Worm (Caenorhabditis elegans): ENCODE data around the gene rgl-1.

Gene rgl-1

DNA sequence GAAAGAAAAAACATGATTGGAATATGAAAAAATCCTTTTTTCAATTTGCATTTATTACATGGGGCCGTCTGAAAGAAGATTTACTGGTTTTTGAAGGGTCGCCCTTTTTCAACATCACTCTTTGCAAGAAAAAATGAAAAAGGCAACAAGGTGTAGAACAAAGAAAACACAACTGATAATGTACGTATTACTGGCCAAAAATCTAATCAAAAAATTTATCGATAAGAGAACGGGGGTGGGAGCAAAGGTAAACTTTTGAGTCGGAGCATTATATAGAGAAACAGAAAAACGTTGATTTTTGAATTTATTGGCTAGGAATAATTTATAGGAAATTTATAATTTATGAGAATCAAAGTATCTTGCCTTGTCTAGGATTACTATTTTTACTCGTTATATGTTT, 38.3 kb downstream of the rgl-1 start:
- no peak for TF ChIP-seq Y22D7AL.16 (tag; optimal IDR thresholded peaks at IDR 0.05)
- no peak for TF ChIP-seq madf-2 (tag; optimal IDR thresholded peaks at IDR 0.05)
- TF ChIP-seq elt-2 (tag; optimal IDR thresholded peaks at IDR 0.05) = peak; percentile 26

DNA sequence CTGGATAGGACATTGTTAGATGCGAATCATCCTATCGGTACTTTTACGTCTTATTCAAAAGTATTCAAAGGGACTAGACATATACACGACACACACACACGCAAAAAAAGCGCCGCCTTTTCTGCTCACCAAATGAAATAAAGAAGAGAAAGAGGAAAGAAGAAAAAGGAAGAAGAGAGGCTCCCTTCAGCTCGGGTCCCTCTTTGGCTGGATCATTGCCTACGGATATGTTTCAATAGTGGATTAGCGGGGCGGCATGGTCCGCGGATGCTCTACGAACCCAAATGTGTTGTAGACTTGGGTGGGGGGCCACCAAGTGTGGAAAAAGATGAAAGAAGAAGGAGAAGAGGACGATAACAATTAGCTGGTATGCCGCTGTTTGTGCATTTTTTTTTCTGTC, 38.8 kb downstream of the rgl-1 start:
- TF ChIP-seq F13H6.1 (tag; optimal IDR thresholded peaks at IDR 0.05) = no peak
- TF ChIP-seq hlh-8 (tag; optimal IDR thresholded peaks at IDR 0.05) = no peak
- no peak for TF ChIP-seq mec-3 (tag; optimal IDR thresholded peaks at IDR 0.05; ENCODE audit: borderline replicate concordance)
- no peak for TF ChIP-seq K09A11.1 (tag; optimal IDR thresholded peaks at IDR 0.05; ENCODE audit: insufficient read depth)
- TF ChIP-seq unc-42 (tag; optimal IDR thresholded peaks at IDR 0.05) = peak; percentile 91
- no peak for TF ChIP-seq tbx-7 (tag; optimal IDR thresholded peaks at IDR 0.05)
- no peak for TF ChIP-seq nhr-11 (tag; optimal IDR thresholded peaks at IDR 0.05)
- TF ChIP-seq rnt-1 (tag; optimal IDR thresholded peaks at IDR 0.05) = no peak

DNA sequence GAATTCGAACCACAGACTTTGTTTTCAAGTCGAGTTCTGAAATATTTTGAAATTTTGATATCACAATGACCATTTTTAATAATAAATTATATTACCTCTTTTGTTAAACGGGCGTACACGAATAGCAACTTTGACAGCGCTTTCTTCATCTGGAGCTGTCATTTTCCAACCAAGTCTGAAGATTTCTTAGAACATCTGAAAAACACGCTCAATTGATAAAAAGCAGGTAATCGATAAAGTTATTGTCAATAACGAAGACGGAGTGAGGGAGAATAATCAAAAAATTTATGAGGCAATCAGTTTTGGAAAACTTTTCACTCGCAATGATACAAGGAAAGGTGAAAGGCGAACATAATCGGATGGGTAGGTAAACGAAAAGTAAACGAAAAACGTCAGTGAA, 41.7 kb downstream of the rgl-1 start, which contains the start of gene klp-4:
TSS of gene klp-4 (minus strand) at position 201 of the 400 bp plus-strand sequence.
- TF ChIP-seq pha-2 (tag; optimal IDR thresholded peaks at IDR 0.05) = no peak

DNA sequence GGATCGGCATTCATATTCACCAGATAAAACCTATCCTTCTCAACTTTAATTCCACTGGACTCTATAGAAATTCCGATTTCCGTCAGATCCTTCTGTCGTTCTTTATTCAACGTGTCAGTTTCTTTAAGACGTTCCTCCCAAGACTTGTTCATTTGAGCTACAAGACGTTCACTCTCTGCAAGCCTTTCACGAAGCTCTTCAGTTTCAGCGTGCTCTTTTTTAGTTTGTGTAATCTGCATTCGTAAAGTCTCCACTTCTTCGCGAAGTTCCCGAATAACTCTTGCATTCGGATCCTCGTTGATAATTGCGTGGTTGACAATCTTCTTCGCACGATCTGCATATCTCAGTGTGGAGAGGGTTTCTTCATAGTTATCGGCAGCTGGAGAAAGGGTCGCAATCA, 43.4 kb downstream of the rgl-1 start:
- no peak for TF ChIP-seq tbx-7 (tag; optimal IDR thresholded peaks at IDR 0.05)
- no peak for TF ChIP-seq ama-1 (optimal IDR thresholded peaks at IDR 0.05)
- no peak for TF ChIP-seq dmd-4 (tag; optimal IDR thresholded peaks at IDR 0.05; ENCODE audit: borderline replicate concordance)
- no peak for TF ChIP-seq unc-3 (GFP tag; conservative IDR thresholded peaks at IDR 0.05)
- no peak for TF ChIP-seq unc-3 (tag; optimal IDR thresholded peaks at IDR 0.05)
- no peak for TF ChIP-seq sox-2 (GFP tag; IDR thresholded peaks at IDR 0.05)
- no peak for TF ChIP-seq pqm-1 (tag; optimal IDR thresholded peaks at IDR 0.05)
- TF ChIP-seq ztf-16 (tag; optimal IDR thresholded peaks at IDR 0.05) = no peak

DNA sequence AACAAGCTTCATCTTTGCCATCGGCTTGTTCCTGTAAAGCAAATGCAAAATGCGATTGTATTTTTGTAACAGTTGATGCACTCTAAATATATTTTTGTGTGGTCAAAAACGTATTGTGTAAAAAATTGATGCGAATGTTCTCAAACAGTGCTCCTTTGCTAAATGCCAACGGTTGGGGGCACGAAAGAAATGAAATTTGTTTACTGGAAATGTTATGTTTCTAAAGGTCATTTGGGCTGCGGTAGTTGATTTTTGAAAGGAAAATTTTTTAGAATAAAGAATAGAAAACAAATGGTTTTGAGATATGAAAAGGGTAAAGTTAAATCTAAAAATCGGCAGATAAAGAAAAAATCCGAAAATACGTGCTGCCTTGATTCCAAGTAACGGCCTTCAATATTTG, 49.7 kb downstream of the rgl-1 start, which contains the start of gene C15C7.6:
TSS of gene C15C7.6 (minus strand) at position 101 of the 400 bp plus-strand sequence.
- no peak for TF ChIP-seq zip-5 (tag; optimal IDR thresholded peaks at IDR 0.05)
- no peak for TF ChIP-seq sox-2 (GFP tag; IDR thresholded peaks at IDR 0.05)
- no peak for TF ChIP-seq hlh-13 (GFP tag; optimal IDR thresholded peaks at IDR 0.05)
- no peak for TF ChIP-seq K09A11.1 (tag; optimal IDR thresholded peaks at IDR 0.05; ENCODE audit: insufficient read depth)
- no peak for TF ChIP-seq ceh-22 (tag; optimal IDR thresholded peaks at IDR 0.05)
- TF ChIP-seq unc-86 (tag; optimal IDR thresholded peaks at IDR 0.05) = no peak
- no peak for TF ChIP-seq tbx-2 (tag; optimal IDR thresholded peaks at IDR 0.05)
- no peak for TF ChIP-seq pha-2 (tag; optimal IDR thresholded peaks at IDR 0.05)
- no peak for TF ChIP-seq ceh-2 (tag; optimal IDR thresholded peaks at IDR 0.05)
- no peak for TF ChIP-seq sdc-2 (tag; optimal IDR thresholded peaks at IDR 0.05)
- no peak for TF ChIP-seq ttx-3 (tag; optimal IDR thresholded peaks at IDR 0.05)
- no peak for TF ChIP-seq nhr-11 (tag; optimal IDR thresholded peaks at IDR 0.05)
- TF ChIP-seq eyg-1 (tag; optimal IDR thresholded peaks at IDR 0.05) = no peak
- no peak for TF ChIP-seq pros-1 (tag; optimal IDR thresholded peaks at IDR 0.05)
- TF ChIP-seq madf-2 (tag; optimal IDR thresholded peaks at IDR 0.05) = no peak
- TF ChIP-seq nhr-232 (tag; optimal IDR thresholded peaks at IDR 0.05) = no peak
- TF ChIP-seq ets-4 (tag; optimal IDR thresholded peaks at IDR 0.05) = no peak
- no peak for TF ChIP-seq ref-2 (tag; optimal IDR thresholded peaks at IDR 0.05)

DNA sequence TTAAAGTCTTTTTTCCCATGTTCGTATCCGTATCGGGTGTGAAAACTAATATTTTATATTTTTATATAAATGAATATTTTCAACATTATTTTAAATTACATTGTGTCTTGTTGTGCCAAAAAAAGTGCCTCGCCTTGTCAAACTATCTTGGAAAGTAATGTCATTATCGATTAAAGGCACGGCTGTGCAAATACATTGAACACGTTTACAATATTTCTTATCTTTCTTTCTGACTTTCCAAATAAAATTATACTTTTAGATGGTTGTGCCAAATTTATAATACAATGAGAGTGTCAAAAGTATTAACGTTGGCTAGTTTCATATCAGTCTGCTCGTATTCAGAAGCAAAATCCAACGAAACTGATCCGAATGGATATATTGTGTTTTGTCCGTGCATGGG, 54.6 kb downstream of the rgl-1 start, which contains the start of gene pfut-1:
TSS of gene pfut-1 (plus strand) at position 258 of the 400 bp plus-strand sequence.
- no peak for TF ChIP-seq zip-5 (tag; optimal IDR thresholded peaks at IDR 0.05)
- no peak for TF ChIP-seq unc-86 (tag; optimal IDR thresholded peaks at IDR 0.05)
